Worm (Caenorhabditis elegans): ENCODE data around the gene T25B9.4.
"Not testable (repeated sequence)": the region's sequence is repeated elsewhere in the genome, so short reads cannot be mapped to it uniquely, and the experiment has no call there.

- not testable (repeated sequence) for TF ChIP-seq ccch-3 (GFP tag; optimal IDR thresholded peaks at IDR 0.05); chd-7 (tag; optimal IDR thresholded peaks at IDR 0.05); ztf-6 (GFP tag; IDR thresholded peaks at IDR 0.05); T07F8.4 (tag; optimal IDR thresholded peaks at IDR 0.05)
Observed at ce11 chrIV:10751740-10752139, 5.8 kb downstream of the T25B9.4 start, which contains the start of gene T25B9.2.
